Worm (Caenorhabditis elegans) whole organism, dauer: ENCODE measurements around the gene K09C6.8.
"Not testable (repeated sequence)": the region's sequence is repeated elsewhere in the genome, so short reads cannot be mapped to it uniquely, and the experiment has no call there.

ENCODE experiments used
- unc-62 ChIP-seq: sonication (generic microtip); optimal IDR thresholded peaks from 2 replicates; lab custom pipeline; 2017; ENCODE audit warnings: missing biosample characterization, missing genetic modification reagents, missing genetic modification characterization

K09C6.8 gene

ce11 chrV:843118-843517, at the start of gene K09C6.8:
Gene K09C6.8 (minus strand): TSS chrV:843218.
- TF ChIP-seq unc-62 (GFP tag; lab: Kevin White, UChicago) = not testable (repeated sequence)

DNA sequence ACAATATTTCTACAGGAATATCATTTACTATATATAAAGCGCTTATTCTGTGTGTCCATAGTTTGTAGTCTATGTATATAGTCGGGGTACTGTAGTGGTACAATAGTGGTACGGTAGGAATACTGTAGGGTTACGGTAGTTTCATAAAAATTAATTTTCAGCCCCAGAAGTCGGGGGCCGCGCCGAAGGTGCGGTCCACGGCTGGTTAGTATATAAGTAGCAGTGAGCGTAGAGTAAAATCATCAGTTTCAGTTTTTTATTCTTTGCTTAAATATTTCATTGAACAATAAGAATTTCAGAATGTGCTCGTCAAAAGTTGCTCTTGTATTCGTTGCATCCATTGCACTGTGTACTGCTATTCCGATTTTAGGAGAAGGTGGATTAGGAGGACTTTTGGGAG, 47.8 kb upstream of the K09C6.8 start, which contains the start of gene srlf-22:
TSS of gene srlf-22 (plus strand) at position 301 of the 400 bp plus-strand sequence.
- not testable (repeated sequence) for TF ChIP-seq unc-62 (GFP tag; lab: Kevin White, UChicago)

ce11 chrV:890423-890822, 47.4 kb upstream of the K09C6.8 start, which contains the start of gene srlf-21:
Gene srlf-21 (minus strand): TSS chrV:890523.
- no peak for TF ChIP-seq unc-62 (GFP tag; lab: Kevin White, UChicago)

DNA sequence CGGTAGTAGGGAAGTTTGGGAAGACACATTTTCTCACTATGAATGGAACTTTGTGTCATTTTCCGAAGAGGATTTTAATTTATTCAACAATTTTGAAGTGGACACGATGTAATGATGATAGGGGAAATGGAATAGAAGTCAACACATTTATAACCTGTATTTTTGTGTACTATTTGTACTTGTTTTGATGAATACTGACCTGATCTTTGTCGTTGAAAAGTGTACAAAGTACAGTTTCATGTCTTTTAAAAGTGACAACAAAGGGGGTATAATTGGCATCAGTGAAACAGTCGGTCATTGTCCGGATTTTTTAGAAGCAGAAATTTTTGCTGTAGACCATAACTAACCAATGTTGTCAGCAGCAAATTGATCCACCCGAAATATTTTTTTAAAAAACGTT, 46.2 kb upstream of the K09C6.8 start, which contains the start of gene T02B11.6:
TSS of gene T02B11.6 (minus strand) at position 101 of the 400 bp plus-strand sequence.
- TF ChIP-seq unc-62 (GFP tag; lab: Kevin White, UChicago) = no peak

ce11 chrV:884324-884723, 41.3 kb upstream of the K09C6.8 start, which contains the start of gene srj-38:
Gene srj-38 (minus strand): TSS chrV:884424.
- TF ChIP-seq unc-62 (GFP tag; lab: Kevin White, UChicago) = no peak

ce11 chrV:879171-879570, 36.2 kb upstream of the K09C6.8 start, which contains the start of gene srg-53:
Gene srg-53 (plus strand): TSS chrV:879471.
- TF ChIP-seq unc-62 (GFP tag; lab: Kevin White, UChicago) = no peak

- no peak for TF ChIP-seq unc-62 (GFP tag; lab: Kevin White, UChicago)
Observed at ce11 chrV:878567-878966, 35.5 kb upstream of the K09C6.8 start, which contains the start of gene T02B11.8. Gene T02B11.8 (minus strand): TSS chrV:878667.

- TF ChIP-seq unc-62 (GFP tag; lab: Kevin White, UChicago) = no peak
Observed at ce11 chrV:875945-876344, 32.9 kb upstream of the K09C6.8 start, which contains the start of gene T02B11.9. Gene T02B11.9 (plus strand): TSS chrV:876245.

ce11 chrV:871029-871428, 28.0 kb upstream of the K09C6.8 start, which contains the start of gene T02B11.4:
Gene T02B11.4 (minus strand): TSS chrV:871129.
- no peak for TF ChIP-seq unc-62 (GFP tag; lab: Kevin White, UChicago)

DNA sequence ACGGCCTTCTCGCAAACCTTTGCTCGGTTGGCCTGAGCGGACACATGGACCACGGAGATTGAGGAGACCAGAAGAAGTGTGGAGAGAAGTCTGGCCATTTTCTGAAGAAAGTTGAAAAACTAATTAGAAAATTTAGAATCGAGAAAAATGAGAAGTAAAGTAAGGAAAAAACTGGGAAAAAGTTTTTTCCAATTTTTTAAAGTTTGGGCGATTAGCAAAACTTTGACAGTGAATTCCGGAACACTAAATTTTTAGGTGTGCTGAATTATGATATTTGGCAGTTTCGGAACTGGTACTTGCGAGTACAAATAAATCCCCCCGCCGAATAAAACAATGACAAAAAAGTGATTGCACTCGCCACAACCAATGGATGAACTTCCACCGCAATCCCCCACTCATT, 23.7 kb upstream of the K09C6.8 start, which contains the start of gene T02B11.3:
TSS of gene T02B11.3 (minus strand) at position 101 of the 400 bp plus-strand sequence.
- no peak for TF ChIP-seq unc-62 (GFP tag; lab: Kevin White, UChicago)

ce11 chrV:858841-859456, 15.9 kb upstream of the K09C6.8 start:
- no peak for TF ChIP-seq unc-62 (GFP tag; lab: Kevin White, UChicago)

DNA sequence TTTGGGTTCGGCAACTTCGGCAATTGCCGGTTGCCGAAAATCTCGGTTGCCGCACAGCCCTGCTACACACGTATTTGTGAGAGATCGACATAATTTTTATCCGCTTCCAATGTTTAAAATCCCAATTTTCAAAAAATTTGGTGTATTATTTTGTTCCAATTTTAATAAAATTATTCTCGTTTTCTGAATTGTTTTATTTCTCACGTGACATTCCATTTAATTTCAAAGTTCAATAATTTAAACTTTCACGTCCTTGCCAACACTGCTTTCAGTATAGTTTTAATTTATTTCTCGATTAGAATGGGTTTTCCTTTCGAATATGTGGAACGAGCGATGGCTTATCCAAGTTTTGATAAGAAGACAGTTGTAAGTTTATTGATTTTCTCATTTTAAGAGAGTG, 13.5 kb upstream of the K09C6.8 start, which contains the start of gene K09C6.2:
TSS of gene K09C6.2 (plus strand) at position 301 of the 400 bp plus-strand sequence.
- TF ChIP-seq unc-62 (GFP tag; lab: Kevin White, UChicago) = no peak

- no peak for TF ChIP-seq unc-62 (GFP tag; lab: Kevin White, UChicago)
Observed at ce11 chrV:854966-855365, 11.9 kb upstream of the K09C6.8 start, which contains the start of gene K09C6.9. Gene K09C6.9 (minus strand): TSS chrV:855066.

- TF ChIP-seq unc-62 (GFP tag; lab: Kevin White, UChicago) = no peak
Observed at ce11 chrV:852184-852583, 9.2 kb upstream of the K09C6.8 start, which contains the start of gene K09C6.3. Gene K09C6.3 (plus strand): TSS chrV:852484.

ce11 chrV:849512-849911, 6.5 kb upstream of the K09C6.8 start, which contains the start of gene srbc-12:
Gene srbc-12 (plus strand): TSS chrV:849812.
- no peak for TF ChIP-seq unc-62 (GFP tag; lab: Kevin White, UChicago)

- TF ChIP-seq unc-62 (GFP tag; lab: Kevin White, UChicago) = no peak
Observed at ce11 chrV:849042-849441, 6.0 kb upstream of the K09C6.8 start.
